Worm (Caenorhabditis elegans) whole organism, L3 larva: ENCODE measurements around the gene K06G5.3.

Source experiments
- nhr-11 ChIP-seq: fragments of 150-350 bp; optimal IDR thresholded peaks from 2 replicates; lab custom pipeline; 2014; ENCODE audit warnings: missing biosample characterization, missing genetic modification characterization
- nhr-28 ChIP-seq: fragments of 150-350 bp; optimal IDR thresholded peaks from 2 replicates; lab custom pipeline; 2014; ENCODE audit warnings: missing biosample characterization, missing genetic modification characterization
- sea-2 ChIP-seq: fragments of 150-350 bp; sonication (generic microtip); optimal IDR thresholded peaks from 4 replicates; lab custom pipeline; 2014; ENCODE audit warnings: missing biosample characterization, missing genetic modification reagents, missing genetic modification characterization
- unc-62 ChIP-seq: fragments of 150-350 bp; sonication (generic microtip); optimal IDR thresholded peaks from 4 replicates; lab custom pipeline; 2014; ENCODE audit warnings: missing biosample characterization, missing genetic modification reagents, missing genetic modification characterization

ce11 chrX:14228764-14229163 is 5.7 kb upstream of the K06G5.3 start:
- no peak for TF ChIP-seq nhr-11 (tag; lab: Kevin White, UChicago)
- no peak for TF ChIP-seq sea-2 (GFP tag; lab: Kevin White, UChicago)
- no peak for TF ChIP-seq nhr-28 (tag; lab: Kevin White, UChicago)
- TF ChIP-seq unc-62: no peak
